Fruit fly (Drosophila melanogaster): Measurements from ENCODE around the gene CG4073.

Gene CG4073

DNA sequence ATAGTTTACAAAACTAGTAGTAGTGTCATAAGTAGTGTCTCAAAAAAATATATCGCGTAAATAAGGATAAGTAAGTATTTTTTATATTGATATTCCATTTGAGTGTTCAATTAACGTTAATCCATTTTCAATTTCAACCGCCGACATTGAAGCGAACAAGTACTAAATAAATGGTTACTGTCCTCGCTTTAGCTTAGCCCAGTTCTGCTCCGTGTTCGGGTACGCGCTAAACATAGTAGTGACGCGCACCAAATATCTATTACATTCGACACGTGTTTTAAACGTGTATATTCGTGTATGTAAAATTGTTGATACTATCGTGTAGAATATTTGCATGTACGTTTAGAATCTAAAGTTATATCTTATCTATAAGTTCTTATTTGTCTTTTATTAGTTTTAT, 39.5 kb upstream of the CG4073 start (continued):
- TF ChIP-seq CG3995 (GFP tag; optimal IDR thresholded peaks at IDR 0.05), result peak; percentile 36
- no peak for TF ChIP-seq CG18476 (GFP tag; optimal IDR thresholded peaks at IDR 0.05)
- no peak for TF ChIP-seq onecut (GFP tag; IDR thresholded peaks at IDR 0.05)
- no peak for TF ChIP-seq CG5245 (GFP tag; optimal IDR thresholded peaks at IDR 0.05)
- TF ChIP-seq Sry-β (GFP tag; optimal IDR thresholded peaks at IDR 0.05), result no peak
- TF ChIP-seq Oli (tag; optimal IDR thresholded peaks at IDR 0.05), result no peak
- TF ChIP-seq sd (tag; optimal IDR thresholded peaks at IDR 0.05), result peak; percentile 70
- TF ChIP-seq tap (tag; optimal IDR thresholded peaks at IDR 0.05), result no peak
- peak; percentile 40; the same call in 1 of the 2 replicates for TF ChIP-seq CG9932 (GFP tag; IDR thresholded peaks at IDR 0.05)
- TF ChIP-seq CG2712 (tag; optimal IDR thresholded peaks at IDR 0.05), result peak; percentile 65
- TF ChIP-seq CG11085 (GFP tag; IDR thresholded peaks at IDR 0.05), result no peak
- TF ChIP-seq Gug (GFP tag; IDR thresholded peaks at IDR 0.05), result no peak
- no peak for TF ChIP-seq CG10959 (GFP tag; IDR thresholded peaks at IDR 0.05)
- TF ChIP-seq Doc2 (GFP tag; IDR thresholded peaks at IDR 0.05), result no peak
- no peak for TF ChIP-seq Fer2 (tag; optimal IDR thresholded peaks at IDR 0.05)
- no peak for TF ChIP-seq run (tag; optimal IDR thresholded peaks at IDR 0.05)
- peak; percentile 24 for TF ChIP-seq CG14965 (GFP tag; optimal IDR thresholded peaks at IDR 0.05; ENCODE audit: borderline replicate concordance)
- TF ChIP-seq CG6813 (GFP tag; optimal IDR thresholded peaks at IDR 0.05), result no peak
- TF ChIP-seq CG33557 (GFP tag; optimal IDR thresholded peaks at IDR 0.05), result no peak
- no peak for TF ChIP-seq Hr78 (GFP tag; optimal IDR thresholded peaks at IDR 0.05)
- TF ChIP-seq CG12236 (GFP tag; optimal IDR thresholded peaks at IDR 0.05), result no peak
- no peak for TF ChIP-seq ara (GFP tag; IDR thresholded peaks at IDR 0.05)
- no peak for TF ChIP-seq CG9437 (GFP tag; optimal IDR thresholded peaks at IDR 0.05)
- TF ChIP-seq lbe (GFP tag; optimal IDR thresholded peaks at IDR 0.05), result peak; percentile 47
- no peak for TF ChIP-seq tio (GFP tag; optimal IDR thresholded peaks at IDR 0.05)
- no peak for TF ChIP-seq yki (optimal IDR thresholded peaks at IDR 0.05)
- peak; percentile 24 for TF ChIP-seq CG13424 (tag; optimal IDR thresholded peaks at IDR 0.05)
- no peak for TF ChIP-seq br (optimal IDR thresholded peaks at IDR 0.05)
- peak; percentile 49 for TF ChIP-seq nerfin-2 (GFP tag; IDR thresholded peaks at IDR 0.05; ENCODE audit: partially characterized antibody)
- TF ChIP-seq CG4282 (GFP tag; optimal IDR thresholded peaks at IDR 0.05), result peak; percentile 0
- TF ChIP-seq CG14710 (tag; optimal IDR thresholded peaks at IDR 0.05), result peak; percentile 68
- TF ChIP-seq CG31388 (GFP tag; optimal IDR thresholded peaks at IDR 0.05), result no peak
- no peak for TF ChIP-seq ken (GFP tag; IDR thresholded peaks at IDR 0.05)
- TF ChIP-seq corto (GFP tag; optimal IDR thresholded peaks at IDR 0.05), result no peak
- no peak for TF ChIP-seq toy (GFP tag; IDR thresholded peaks at IDR 0.05)
- no peak for TF ChIP-seq wor (GFP tag; IDR thresholded peaks at IDR 0.05)
- TF ChIP-seq ttk (GFP tag; IDR thresholded peaks at IDR 0.05), result no peak
- TF ChIP-seq CG7839 (tag; optimal IDR thresholded peaks at IDR 0.05), result peak; percentile 30
- peak; percentile 50 for TF ChIP-seq HLH54F (GFP tag; optimal IDR thresholded peaks at IDR 0.05)
- peak; percentile 67 for TF ChIP-seq vvl (GFP tag; IDR thresholded peaks at IDR 0.05)
- no peak for TF ChIP-seq CG18764 (GFP tag; optimal IDR thresholded peaks at IDR 0.05)
- no peak for TF ChIP-seq fru (optimal IDR thresholded peaks at IDR 0.05)
- peak; percentile 28 for TF ChIP-seq gem (tag; optimal IDR thresholded peaks at IDR 0.05)
- TF ChIP-seq sens (GFP tag), result peak; percentile 75
- TF ChIP-seq CG16863 (GFP tag; optimal IDR thresholded peaks at IDR 0.05), result no peak
- TF ChIP-seq CG4730 (GFP tag; IDR thresholded peaks at IDR 0.05), result no peak
- TF ChIP-seq CG18599 (GFP tag; optimal IDR thresholded peaks at IDR 0.05), result peak; percentile 54
- peak; percentile 75 for TF ChIP-seq Scr (GFP tag; IDR thresholded peaks at IDR 0.05; ENCODE audit: partially characterized antibody)
- no peak for TF ChIP-seq ac (GFP tag; optimal IDR thresholded peaks at IDR 0.05)
- peak; percentile 50 for TF ChIP-seq Side (GFP tag; optimal IDR thresholded peaks at IDR 0.05)
- peak; percentile 88 for TF ChIP-seq Hmr (GFP tag; optimal IDR thresholded peaks at IDR 0.05)
- no peak for TF ChIP-seq CG1602 (GFP tag; optimal IDR thresholded peaks at IDR 0.05)
- peak; percentile 84 for TF ChIP-seq Fer1 (GFP tag; optimal IDR thresholded peaks at IDR 0.05)
